Worm (Caenorhabditis elegans) whole organism, late embryonic: Measurements from ENCODE around the gene acdh-13.

ENCODE experiments used
- K09A11.1 ChIP-seq: sonication (generic microtip); optimal IDR thresholded peaks from 2 replicates; lab custom pipeline; 2017; ENCODE audit warnings: antibody characterized with exemption, mild to moderate bottlenecking, missing genetic modification characterization, missing compliant biosample characterization; ENCODE audit not compliant: insufficient read depth
- ceh-19 ChIP-seq: fragments of 200-800 bp; sonication (Bioruptor generic); optimal IDR thresholded peaks from 2 replicates; lab custom pipeline; 2018; ENCODE audit warnings: mild to moderate bottlenecking, missing genetic modification characterization, missing compliant biosample characterization
- ceh-9 ChIP-seq: sonication (generic microtip); optimal IDR thresholded peaks from 2 replicates; lab custom pipeline; 2016; ENCODE audit warnings: mild to moderate bottlenecking, missing genetic modification characterization, inconsistent platforms, missing compliant biosample characterization
- nhr-11 ChIP-seq: fragments of 150-350 bp; optimal IDR thresholded peaks from 2 replicates; lab custom pipeline; 2014; ENCODE audit warnings: missing biosample characterization, missing genetic modification characterization
- rnt-1 ChIP-seq: sonication (generic microtip); optimal IDR thresholded peaks from 2 replicates; lab custom pipeline; 2016; ENCODE audit warnings: missing genetic modification characterization, missing compliant biosample characterization
- syd-9 ChIP-seq: sonication (generic microtip); optimal IDR thresholded peaks from 2 replicates; lab custom pipeline; 2016; ENCODE audit warnings: mild to moderate bottlenecking, missing genetic modification characterization, moderate library complexity, missing compliant biosample characterization
- tbx-2 ChIP-seq: sonication (generic microtip); optimal IDR thresholded peaks from 2 replicates; lab custom pipeline; 2016; ENCODE audit warnings: missing genetic modification characterization, missing compliant biosample characterization

DNA sequence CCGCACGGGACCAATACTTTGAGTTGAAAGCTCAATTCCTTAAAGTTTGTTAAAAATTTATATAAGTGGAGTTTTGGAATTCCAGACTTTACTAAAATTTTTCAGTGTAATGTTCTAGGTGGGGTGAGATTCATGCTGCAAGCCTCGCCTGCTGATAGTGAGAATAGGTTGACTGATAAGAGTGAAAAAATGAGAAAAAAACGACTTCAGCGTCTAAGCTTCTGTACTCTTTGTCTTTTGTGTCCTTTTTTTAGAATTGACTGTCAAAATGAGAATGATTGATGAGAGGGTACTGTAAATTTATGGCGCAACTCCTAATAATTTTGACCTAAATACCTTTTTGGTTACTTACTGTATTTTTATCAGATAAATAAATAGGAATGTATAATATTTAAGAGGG is 35.6 kb upstream of the acdh-13 start:
- TF ChIP-seq K09A11.1 (no peak), ceh-9 (no peak), nhr-11 (no peak), rnt-1 (tag; lab: Kevin White, UChicago) (no peak), syd-9 (tag; lab: Kevin White, UChicago) (no peak), ceh-19 (GFP tag; lab: Kevin White, UChicago) (no peak), tbx-2 (tag; lab: Kevin White, UChicago) (no peak)
